Fruit fly (Drosophila melanogaster): ENCODE measurements around the gene FucTD.

dm6 chr3L:1366879-1367650, 49.0 kb upstream of the FucTD start:
- TF ChIP-seq psq (optimal IDR thresholded peaks at IDR 0.05), result no peak
- TF ChIP-seq Sin3A (optimal IDR thresholded peaks at IDR 0.05), result no peak
- TF ChIP-seq h (optimal IDR thresholded peaks at IDR 0.05), result no peak
- no peak for TF ChIP-seq Myc (optimal IDR thresholded peaks at IDR 0.05)
- no peak for TF ChIP-seq insv (optimal IDR thresholded peaks at IDR 0.05)
